Fruit fly (Drosophila melanogaster) whole organism, prepupa: ENCODE measurements around the gene Reph.
A peak's percentile ranks its signal among the peaks of the same experiment; 100 is the strongest.

Source experiments
- Blimp-1 ChIP-seq: fragments of 200-800 bp; sonication (Bioruptor generic); optimal IDR thresholded peaks from 3 replicates; lab custom pipeline; 2017; ENCODE audit warnings: missing biosample characterization, missing genetic modification characterization, mild to moderate bottlenecking, moderate library complexity, missing genetic modification reagents
- CG10669 ChIP-seq: fragments of 200-800 bp; sonication (Bioruptor generic); optimal IDR thresholded peaks from 3 replicates; lab custom pipeline; 2018; ENCODE audit warnings: missing biosample characterization, mild to moderate bottlenecking, missing genetic modification characterization, moderate library complexity
- CG11902 ChIP-seq: fragments of 200-800 bp; sonication (Bioruptor generic); optimal IDR thresholded peaks from 3 replicates; lab custom pipeline; 2016; ENCODE audit warnings: missing biosample characterization, missing genetic modification characterization
- CG15336 ChIP-seq: fragments of 200-800 bp; sonication (Bioruptor generic); IDR thresholded peaks from 2 replicates; pipeline ENCODE4 v1.3.6; 2022; ENCODE audit warnings: missing biosample characterization, missing genetic modification characterization
- CG1621 ChIP-seq: fragments of 200-800 bp; sonication (Bioruptor generic); optimal IDR thresholded peaks from 3 replicates; lab custom pipeline; 2018; ENCODE audit warnings: missing biosample characterization, mild to moderate bottlenecking, missing genetic modification characterization
- CG16779 ChIP-seq: fragments of 200-800 bp; sonication (Bioruptor generic); optimal IDR thresholded peaks from 3 replicates; lab custom pipeline; 2017; ENCODE audit warnings: missing biosample characterization, mild to moderate bottlenecking, missing genetic modification characterization
- CG3032 ChIP-seq: fragments of 200-800 bp; optimal IDR thresholded peaks from 2 replicates; lab custom pipeline; 2019; ENCODE audit warnings: missing biosample characterization, mild to moderate bottlenecking, missing genetic modification characterization, moderate library complexity
- CG31627 ChIP-seq: fragments of 200-800 bp; sonication (Bioruptor generic); optimal IDR thresholded peaks from 3 replicates; lab custom pipeline; 2016; ENCODE audit warnings: missing biosample characterization, missing genetic modification characterization
- CG32006 ChIP-seq: fragments of 200-800 bp; sonication (Bioruptor generic); optimal IDR thresholded peaks from 3 replicates; lab custom pipeline; 2017; ENCODE audit warnings: missing biosample characterization, mild to moderate bottlenecking, missing genetic modification characterization
- CG34406 ChIP-seq: fragments of 200-800 bp; sonication (Bioruptor generic); optimal IDR thresholded peaks from 3 replicates; lab custom pipeline; 2016; ENCODE audit warnings: missing biosample characterization, missing genetic modification characterization
- CG3919 ChIP-seq: fragments of 200-800 bp; sonication (Bioruptor generic); optimal IDR thresholded peaks from 3 replicates; lab custom pipeline; 2016; ENCODE audit warnings: missing biosample characterization, missing genetic modification characterization
- CG4318 ChIP-seq: fragments of 200-800 bp; sonication (Bioruptor generic); optimal IDR thresholded peaks from 3 replicates; lab custom pipeline; 2017; ENCODE audit warnings: missing biosample characterization, mild to moderate bottlenecking, missing genetic modification characterization
- CG6163 ChIP-seq: fragments of 200-800 bp; sonication (Bioruptor generic); IDR thresholded peaks from 3 replicates; pipeline ENCODE4 v1.3.6; 2022; ENCODE audit warnings: missing biosample characterization, missing genetic modification characterization
- CG6276 ChIP-seq: fragments of 200-800 bp; sonication (Bioruptor generic); optimal IDR thresholded peaks from 2 replicates; lab custom pipeline; 2017; ENCODE audit warnings: missing biosample characterization, mild to moderate bottlenecking, missing genetic modification characterization
- CG6792 ChIP-seq: fragments of 200-800 bp; sonication (Bioruptor generic); optimal IDR thresholded peaks from 3 replicates; lab custom pipeline; 2016; ENCODE audit warnings: missing biosample characterization, missing genetic modification characterization
- CG6808 ChIP-seq: fragments of 200-800 bp; sonication (Bioruptor generic); optimal IDR thresholded peaks from 3 replicates; lab custom pipeline; 2017; ENCODE audit warnings: missing biosample characterization, missing genetic modification characterization, mild to moderate bottlenecking, moderate library complexity, missing genetic modification reagents
- CG6854 ChIP-seq: fragments of 200-800 bp; sonication (Bioruptor generic); optimal IDR thresholded peaks from 2 replicates; lab custom pipeline; 2017; ENCODE audit warnings: missing biosample characterization, mild to moderate bottlenecking, missing genetic modification characterization
- CG7368 ChIP-seq: fragments of 200-800 bp; sonication (Bioruptor generic); optimal IDR thresholded peaks from 3 replicates; lab custom pipeline; 2016; ENCODE audit warnings: missing biosample characterization, missing genetic modification characterization
- CG8119 ChIP-seq: fragments of 200-800 bp; sonication (Bioruptor generic); IDR thresholded peaks from 3 replicates; pipeline ENCODE4 v1.3.6; 2022; ENCODE audit warnings: missing biosample characterization, missing genetic modification characterization
- CG8319 ChIP-seq: fragments of 200-800 bp; sonication (Bioruptor generic); optimal IDR thresholded peaks from 3 replicates; lab custom pipeline; 2016; ENCODE audit warnings: missing biosample characterization, missing genetic modification characterization
- CG8632 ChIP-seq: fragments of 200-800 bp; sonication (Bioruptor generic); optimal IDR thresholded peaks from 3 replicates; lab custom pipeline; 2016; ENCODE audit warnings: missing biosample characterization, missing genetic modification characterization
- CG9139 ChIP-seq: fragments of 200-800 bp; sonication (Bioruptor generic); optimal IDR thresholded peaks from 3 replicates; lab custom pipeline; 2017; ENCODE audit warnings: missing biosample characterization, mild to moderate bottlenecking, missing genetic modification characterization
- Eip75B ChIP-seq: fragments of 200-800 bp; sonication (Bioruptor generic); optimal IDR thresholded peaks from 3 replicates; lab custom pipeline; 2016; ENCODE audit warnings: missing biosample characterization, missing genetic modification characterization
- Eip78C ChIP-seq: fragments of 200-800 bp; sonication (Bioruptor generic); peaks from one replicate; lab custom pipeline; 2016; ENCODE audit warnings: missing biosample characterization, missing genetic modification characterization
- Eip93F ChIP-seq: fragments of 200-800 bp; sonication (Bioruptor generic); optimal IDR thresholded peaks from 2 replicates; lab custom pipeline; 2016; ENCODE audit warnings: missing biosample characterization, mild to moderate bottlenecking, missing genetic modification characterization
- Ets21C ChIP-seq: fragments of 200-800 bp; sonication (Bioruptor generic); optimal IDR thresholded peaks from 3 replicates; lab custom pipeline; 2016; ENCODE audit warnings: missing biosample characterization, missing genetic modification characterization
- Ets96B ChIP-seq: fragments of 200-800 bp; optimal IDR thresholded peaks from 2 replicates; lab custom pipeline; 2019; ENCODE audit warnings: missing biosample characterization, mild to moderate bottlenecking, missing genetic modification characterization, moderate library complexity
- Hr38 ChIP-seq: sonication (Bioruptor generic); optimal IDR thresholded peaks from 2 replicates; lab custom pipeline; 2016; ENCODE audit warnings: missing biosample characterization, missing genetic modification characterization
- Lpt ChIP-seq: fragments of 200-800 bp; sonication (Bioruptor generic); optimal IDR thresholded peaks from 3 replicates; lab custom pipeline; 2016; ENCODE audit warnings: missing biosample characterization, missing genetic modification characterization
- Met ChIP-seq: fragments of 200-800 bp; sonication (Bioruptor generic); optimal IDR thresholded peaks from 3 replicates; lab custom pipeline; 2016; ENCODE audit warnings: missing biosample characterization, missing genetic modification characterization
- OdsH ChIP-seq: fragments of 200-800 bp; sonication (Bioruptor generic); optimal IDR thresholded peaks from 3 replicates; lab custom pipeline; 2016; ENCODE audit warnings: missing biosample characterization, missing genetic modification characterization
- Sox14 ChIP-seq: fragments of 200-800 bp; sonication (Bioruptor generic); optimal IDR thresholded peaks from 3 replicates; lab custom pipeline; 2016; ENCODE audit warnings: missing biosample characterization, missing genetic modification characterization
- achi ChIP-seq: fragments of 200-800 bp; sonication (Bioruptor generic); optimal IDR thresholded peaks from 3 replicates; lab custom pipeline; 2016; ENCODE audit warnings: missing biosample characterization, missing genetic modification characterization
- acj6 ChIP-seq: fragments of 200-800 bp; sonication (Bioruptor generic); optimal IDR thresholded peaks from 3 replicates; lab custom pipeline; 2016; ENCODE audit warnings: missing biosample characterization, missing genetic modification characterization
- cyc ChIP-seq: fragments of 200-800 bp; sonication (Bioruptor generic); optimal IDR thresholded peaks from 3 replicates; lab custom pipeline; 2016; ENCODE audit warnings: missing biosample characterization, missing genetic modification characterization
- dac ChIP-seq: fragments of 200-800 bp; sonication (Bioruptor generic); optimal IDR thresholded peaks from 2 replicates; lab custom pipeline; 2017; ENCODE audit warnings: missing biosample characterization, mild to moderate bottlenecking, missing genetic modification characterization
- eg ChIP-seq: fragments of 200-800 bp; sonication (Bioruptor generic); IDR thresholded peaks from 3 replicates; pipeline ENCODE4 v1.3.6; 2022; ENCODE audit warnings: missing biosample characterization, missing genetic modification characterization
- esn ChIP-seq: fragments of 200-800 bp; sonication (Bioruptor generic); optimal IDR thresholded peaks from 2 replicates; lab custom pipeline; 2016; ENCODE audit warnings: missing biosample characterization, mild to moderate bottlenecking, missing genetic modification characterization, moderate library complexity
- fd59A ChIP-seq: fragments of 200-800 bp; sonication (Bioruptor generic); optimal IDR thresholded peaks from 2 replicates; lab custom pipeline; 2017; ENCODE audit warnings: missing biosample characterization, mild to moderate bottlenecking, missing genetic modification characterization, missing genetic modification reagents
- fd85E ChIP-seq: fragments of 200-800 bp; sonication (Bioruptor generic); optimal IDR thresholded peaks from 3 replicates; lab custom pipeline; 2016; ENCODE audit warnings: missing biosample characterization, missing genetic modification characterization
- pdm3 ChIP-seq: fragments of 200-800 bp; sonication (Bioruptor generic); optimal IDR thresholded peaks from 3 replicates; lab custom pipeline; 2016; ENCODE audit warnings: missing biosample characterization, missing genetic modification characterization
- salr ChIP-seq, 2 experiments: fragments of 200-800 bp; sonication (Bioruptor generic); optimal IDR thresholded peaks; 3 replicates each; lab custom pipeline; 2016 to 2018; ENCODE audit warnings: missing biosample characterization in 2 of 2, missing genetic modification characterization in 2 of 2, mild to moderate bottlenecking in 1 of 2
- spab ChIP-seq: fragments of 200-800 bp; sonication (Bioruptor generic); optimal IDR thresholded peaks from 2 replicates; lab custom pipeline; 2017; ENCODE audit warnings: missing biosample characterization, mild to moderate bottlenecking, missing genetic modification characterization, missing genetic modification reagents
- ss ChIP-seq, 2 experiments: fragments of 200-800 bp; sonication (Bioruptor generic); optimal IDR thresholded peaks; 2 replicates in 1 of 2; 3 replicates in 1 of 2; lab custom pipeline; 2017 to 2018; ENCODE audit warnings: mild to moderate bottlenecking in 2 of 2, missing biosample characterization in 2 of 2, missing genetic modification characterization in 2 of 2, moderate library complexity in 1 of 2
- topi ChIP-seq: fragments of 200-800 bp; sonication (Bioruptor generic); optimal IDR thresholded peaks from 3 replicates; lab custom pipeline; 2016; ENCODE audit warnings: missing biosample characterization, missing genetic modification characterization
- vri ChIP-seq: fragments of 200-800 bp; sonication (Bioruptor generic); optimal IDR thresholded peaks from 3 replicates; lab custom pipeline; 2016; ENCODE audit warnings: missing biosample characterization, mild to moderate bottlenecking, missing genetic modification characterization

Reph gene

DNA sequence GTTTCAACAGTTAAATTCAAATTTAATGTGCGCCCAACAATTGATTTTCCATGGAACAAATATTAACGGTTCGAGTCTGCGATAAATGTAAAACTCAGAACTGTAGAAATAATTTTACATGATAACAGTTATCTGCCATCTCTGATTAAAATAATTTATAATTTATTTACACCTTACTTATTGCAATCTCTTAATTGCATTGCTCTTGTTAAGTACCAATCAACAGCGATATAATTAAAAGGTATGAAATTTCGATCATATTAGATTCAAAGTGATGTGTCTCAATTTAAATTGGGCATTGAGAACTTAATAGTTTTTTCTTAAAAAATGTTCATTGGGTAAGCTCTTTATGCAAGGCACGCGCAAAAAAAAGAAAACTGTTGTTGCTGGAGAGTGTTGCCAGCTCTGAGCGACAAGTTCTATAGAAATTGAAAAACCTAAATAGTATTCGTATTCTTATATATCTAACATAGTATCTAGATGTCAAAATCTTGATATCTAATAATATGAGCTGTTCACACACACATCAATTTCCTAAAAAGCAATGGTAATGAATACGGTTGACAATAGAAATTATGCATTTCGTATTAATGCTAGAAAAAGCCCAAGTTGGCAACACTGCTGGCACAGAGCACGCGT lies 408 bp upstream of the Reph start (continued):
- no peak for TF ChIP-seq CG34406 (GFP tag; lab: Kevin White, UChicago)
- no peak for TF ChIP-seq CG7368 (GFP tag; lab: Kevin White, UChicago)
- TF ChIP-seq Eip93F (GFP tag; lab: Kevin White, UChicago), result peak; percentile 16
- peak; percentile 57 for TF ChIP-seq CG6276
- TF ChIP-seq Ets96B (tag; lab: Kevin White, UChicago), result peak; percentile 74
- peak; percentile 31 for TF ChIP-seq Sox14 (GFP tag; lab: Kevin White, UChicago)
- TF ChIP-seq salr (GFP tag; optimal IDR thresholded peaks at IDR 0.05; lab: Kevin White, UChicago), result peak in 1 of 2 experiments; percentile 57
- peak in 1 of 2 experiments; percentile 5 for TF ChIP-seq ss (GFP tag; optimal IDR thresholded peaks at IDR 0.05; lab: Kevin White, UChicago)
- TF ChIP-seq topi, result peak; percentile 47
- TF ChIP-seq achi, result peak; percentile 66
- TF ChIP-seq vri, result peak; percentile 13
- TF ChIP-seq CG6854 (GFP tag; lab: Kevin White, UChicago), result no peak
- TF ChIP-seq CG32006 (GFP tag; lab: Kevin White, UChicago), result peak; percentile 79
- peak; percentile 89 for TF ChIP-seq Eip78C (GFP tag; lab: Kevin White, UChicago)
- TF ChIP-seq Ets21C (GFP tag; lab: Kevin White, UChicago), result peak; percentile 19
- peak; percentile 21 for TF ChIP-seq fd85E (GFP tag; lab: Kevin White, UChicago)
- TF ChIP-seq CG4318 (GFP tag; lab: Kevin White, UChicago), result peak; percentile 40
- no peak for TF ChIP-seq Met (GFP tag; lab: Kevin White, UChicago)
- TF ChIP-seq CG8632, result peak; percentile 56
- TF ChIP-seq CG6792, result no peak

DNA sequence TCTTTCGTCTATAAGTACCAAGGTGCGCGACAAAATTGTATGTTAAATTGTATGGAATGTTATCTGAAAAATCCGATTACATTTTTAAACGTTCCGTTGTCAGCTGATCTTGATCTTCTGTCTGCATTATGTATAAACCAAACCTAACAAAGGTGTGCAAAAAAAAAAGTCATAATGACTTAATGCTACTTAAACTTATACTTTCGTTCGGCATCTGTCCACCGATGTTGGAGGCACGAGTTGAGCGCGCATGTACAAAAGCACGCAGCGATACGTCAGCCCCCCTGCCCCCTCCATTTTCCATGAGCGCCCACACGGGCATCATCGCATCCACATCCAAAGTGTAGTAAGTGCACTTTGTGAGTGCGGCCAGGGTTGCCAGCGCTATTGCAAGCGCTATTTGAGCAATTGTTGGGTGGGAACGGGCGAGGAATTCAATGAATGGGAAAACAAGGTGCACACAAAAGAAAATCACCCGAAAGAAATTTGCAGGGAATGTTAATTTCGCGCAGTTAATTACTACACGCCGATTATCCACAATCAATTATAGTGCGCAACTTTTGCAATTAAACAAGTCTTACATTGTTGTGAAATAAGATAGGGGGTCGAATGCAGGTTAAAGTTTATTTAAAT lies 1.4 kb downstream of the Reph start:
- TF ChIP-seq cyc (peak; percentile 93), OdsH (GFP tag; lab: Kevin White, UChicago) (peak; percentile 99), CG6163 (GFP tag; lab: Robert Waterston, UW) (peak; percentile 100), Blimp-1 (peak; percentile 69), CG8319 (GFP tag; lab: Kevin White, UChicago) (peak; percentile 94), CG32006 (GFP tag; lab: Kevin White, UChicago) (peak; percentile 100), CG6808 (GFP tag; lab: Kevin White, UChicago) (peak; percentile 99), ss (GFP tag; optimal IDR thresholded peaks at IDR 0.05; lab: Kevin White, UChicago) (peak; percentile 99), CG10669 (GFP tag; lab: Kevin White, UChicago) (peak; percentile 99), acj6 (GFP tag; lab: Kevin White, UChicago) (peak; percentile 98), fd59A (GFP tag; lab: Kevin White, UChicago) (peak; percentile 99), CG6854 (GFP tag; lab: Kevin White, UChicago) (peak; percentile 80), CG9139 (GFP tag; lab: Kevin White, UChicago) (peak; percentile 99), Hr38 (GFP tag; lab: Kevin White, UChicago) (peak; percentile 80), CG6792 (peak; percentile 97), CG7368 (GFP tag; lab: Kevin White, UChicago) (peak; percentile 98), pdm3 (GFP tag; lab: Kevin White, UChicago) (peak; percentile 98), eg (GFP tag; lab: Robert Waterston, UW) (peak; percentile 99), Lpt (peak; percentile 100), Eip75B (GFP tag; lab: Kevin White, UChicago) (peak; percentile 99), spab (GFP tag; lab: Kevin White, UChicago) (peak; percentile 99), CG8119 (GFP tag; lab: Robert Waterston, UW) (peak; percentile 100), CG1621 (tag; lab: Kevin White, UChicago) (peak; percentile 99), dac (GFP tag; lab: Kevin White, UChicago) (peak; percentile 99), Eip78C (GFP tag; lab: Kevin White, UChicago) (peak; percentile 100), CG15336 (GFP tag; lab: Robert Waterston, UW) (peak; percentile 100), Ets21C (GFP tag; lab: Kevin White, UChicago) (peak; percentile 78), topi (peak; percentile 94), Met (GFP tag; lab: Kevin White, UChicago) (peak; percentile 91), esn (peak; percentile 90), CG3919 (GFP tag; lab: Kevin White, UChicago) (peak; percentile 99), CG11902 (GFP tag; lab: Kevin White, UChicago) (peak; percentile 90), CG16779 (tag; lab: Kevin White, UChicago) (peak; percentile 99), CG31627 (GFP tag; lab: Kevin White, UChicago) (peak; percentile 91), CG8632 (peak; percentile 96), CG3032 (tag; lab: Kevin White, UChicago) (peak; percentile 99), Eip93F (GFP tag; lab: Kevin White, UChicago) (peak; percentile 49), Ets96B (tag; lab: Kevin White, UChicago) (peak; percentile 100)
